Fruit fly (Drosophila melanogaster): Measurements from ENCODE around the gene CG42374.

dm6 chr3L:19280700-19281099, 17.1 kb downstream of the CG42374 start, which contains the start of gene CG14089:
- TF ChIP-seq CG8478 (optimal IDR thresholded peaks at IDR 0.05), result no peak
- TF ChIP-seq CTCF (optimal IDR thresholded peaks at IDR 0.05), result no peak

Measured in S2 (cell line).